Worm (Caenorhabditis elegans) whole organism, mixed stage, embryonic: ENCODE data around the gene ntp-1.

Source experiments
- M03D4.4 ChIP-seq: sonication (generic microtip); optimal IDR thresholded peaks from 2 replicates; lab custom pipeline; 2017; ENCODE audit warnings: mild to moderate bottlenecking, missing genetic modification characterization, missing compliant biosample characterization
- bed-3 ChIP-seq: fragments of 200-800 bp; sonication (Bioruptor generic); optimal IDR thresholded peaks from 3 replicates; lab custom pipeline; 2018; ENCODE audit warnings: mild to moderate bottlenecking, missing genetic modification characterization, moderate library complexity, missing compliant biosample characterization
- blmp-1 ChIP-seq: fragments of 150-350 bp; optimal IDR thresholded peaks from 2 replicates; lab custom pipeline; 2014; ENCODE audit warnings: missing biosample characterization, missing genetic modification characterization
- ceh-39 ChIP-seq: fragments of 150-350 bp; optimal IDR thresholded peaks from 2 replicates; lab custom pipeline; 2014; ENCODE audit warnings: missing biosample characterization, missing genetic modification characterization
- ces-1 ChIP-seq: fragments of 150-350 bp; optimal IDR thresholded peaks from 2 replicates; lab custom pipeline; 2014; ENCODE audit warnings: missing biosample characterization, missing genetic modification reagents, missing genetic modification characterization
- cnd-1 ChIP-seq: fragments of 200-800 bp; sonication (Bioruptor generic); optimal IDR thresholded peaks from 2 replicates; lab custom pipeline; 2018; ENCODE audit warnings: mild to moderate bottlenecking, missing genetic modification characterization, missing compliant biosample characterization
- drap-1 ChIP-seq: fragments of 200-800 bp; sonication (Bioruptor generic); optimal IDR thresholded peaks from 3 replicates; lab custom pipeline; 2018; ENCODE audit warnings: mild to moderate bottlenecking, missing genetic modification characterization, missing compliant biosample characterization
- elt-1 ChIP-seq: sonication (generic microtip); optimal IDR thresholded peaks from 2 replicates; lab custom pipeline; 2017; ENCODE audit warnings: missing genetic modification characterization, mild to moderate bottlenecking, missing compliant biosample characterization, antibody characterized with exemption, moderate library complexity, borderline replicate concordance; ENCODE audit not compliant: insufficient read depth
- flh-1 ChIP-seq: fragments of 200-800 bp; sonication (Bioruptor generic); optimal IDR thresholded peaks from 2 replicates; lab custom pipeline; 2018; ENCODE audit warnings: mild to moderate bottlenecking, missing genetic modification characterization, moderate library complexity, missing compliant biosample characterization
- ham-2 ChIP-seq: fragments of 200-800 bp; sonication (Bioruptor generic); optimal IDR thresholded peaks from 2 replicates; lab custom pipeline; 2018; ENCODE audit warnings: mild to moderate bottlenecking, missing genetic modification characterization, missing compliant biosample characterization
- hlh-1 ChIP-seq: fragments of 150-350 bp; optimal IDR thresholded peaks from 2 replicates; lab custom pipeline; 2014; ENCODE audit warnings: missing biosample characterization, missing genetic modification reagents, missing genetic modification characterization
- lin-13 ChIP-seq: fragments of 150-350 bp; optimal IDR thresholded peaks from 2 replicates; lab custom pipeline; 2014; ENCODE audit warnings: missing biosample characterization, missing genetic modification characterization
- lin-32 ChIP-seq: fragments of 200-800 bp; sonication (Bioruptor generic); optimal IDR thresholded peaks from 2 replicates; lab custom pipeline; 2018; ENCODE audit warnings: mild to moderate bottlenecking, missing genetic modification characterization, missing compliant biosample characterization
- lsy-2 ChIP-seq: fragments of 150-350 bp; optimal IDR thresholded peaks from 2 replicates; lab custom pipeline; 2014; ENCODE audit warnings: missing biosample characterization, missing genetic modification characterization
- mep-1 ChIP-seq: fragments of 150-350 bp; optimal IDR thresholded peaks from 2 replicates; lab custom pipeline; 2017; ENCODE audit warnings: missing biosample characterization, missing genetic modification reagents, missing genetic modification characterization, inconsistent platforms
- mls-2 ChIP-seq: sonication (generic microtip); optimal IDR thresholded peaks from 2 replicates; lab custom pipeline; 2016; ENCODE audit warnings: mild to moderate bottlenecking, missing genetic modification characterization, moderate library complexity, missing compliant biosample characterization
- nhr-12 ChIP-seq: fragments of 150-350 bp; optimal IDR thresholded peaks from 2 replicates; lab custom pipeline; 2014; ENCODE audit warnings: missing biosample characterization, missing genetic modification characterization
- nhr-2 ChIP-seq: fragments of 150-350 bp; optimal IDR thresholded peaks from 2 replicates; lab custom pipeline; 2014; ENCODE audit warnings: missing biosample characterization, missing genetic modification characterization
- nhr-28 ChIP-seq: fragments of 150-350 bp; optimal IDR thresholded peaks from 2 replicates; lab custom pipeline; 2014; ENCODE audit warnings: missing biosample characterization, missing genetic modification characterization
- pha-4 ChIP-seq: fragments of 150-350 bp; optimal IDR thresholded peaks from 2 replicates; lab custom pipeline; 2018; ENCODE audit warnings: missing biosample characterization, missing genetic modification reagents, missing genetic modification characterization
- snpc-4 ChIP-seq: fragments of 150-350 bp; optimal IDR thresholded peaks from 2 replicates; lab custom pipeline; 2014; ENCODE audit warnings: missing biosample characterization, missing genetic modification characterization
- sptf-1 ChIP-seq: sonication (generic microtip); optimal IDR thresholded peaks from 2 replicates; lab custom pipeline; 2017; ENCODE audit warnings: mild to moderate bottlenecking, missing genetic modification characterization, moderate library complexity, missing compliant biosample characterization
- tbx-8 ChIP-seq: fragments of 200-800 bp; sonication (Bioruptor generic); optimal IDR thresholded peaks from 2 replicates; lab custom pipeline; 2018; ENCODE audit warnings: mild to moderate bottlenecking, missing genetic modification characterization, moderate library complexity, missing compliant biosample characterization
- unc-120 ChIP-seq: sonication (generic microtip); optimal IDR thresholded peaks from 2 replicates; lab custom pipeline; 2017; ENCODE audit warnings: missing genetic modification characterization, missing compliant biosample characterization; ENCODE audit not compliant: poor library complexity, severe bottlenecking
- unc-39 ChIP-seq: fragments of 150-350 bp; optimal IDR thresholded peaks from 2 replicates; lab custom pipeline; 2014; ENCODE audit warnings: missing biosample characterization, missing genetic modification characterization
- unc-62 ChIP-seq: fragments of 150-350 bp; optimal IDR thresholded peaks from 2 replicates; lab custom pipeline; 2014; ENCODE audit warnings: missing biosample characterization, missing genetic modification reagents, missing genetic modification characterization
- zip-8 ChIP-seq: fragments of 150-350 bp; optimal IDR thresholded peaks from 2 replicates; lab custom pipeline; 2014; ENCODE audit warnings: missing biosample characterization, missing genetic modification characterization

Gene ntp-1

DNA sequence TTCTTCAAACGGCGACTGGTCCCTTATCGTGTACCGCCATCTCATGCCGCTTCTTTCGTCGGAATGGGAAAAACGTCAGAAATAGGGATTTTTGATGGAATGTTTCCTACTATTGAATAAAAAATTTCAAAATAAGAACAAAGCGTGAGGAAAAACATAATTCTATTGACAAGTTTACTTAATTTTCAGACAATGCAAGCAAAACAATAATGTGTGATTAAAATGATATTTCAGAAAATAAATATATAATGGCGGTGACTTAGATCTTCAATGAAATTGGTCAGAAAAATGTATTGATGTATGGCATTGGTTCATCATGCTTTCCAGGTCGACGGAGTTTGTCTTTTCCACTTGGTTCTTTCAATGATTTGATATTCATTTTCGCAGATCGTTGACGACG is at the start of gene ntp-1:
Gene ntp-1, minus strand, starts transcription at position 101 of the 400 bp plus-strand sequence.
- TF ChIP-seq bed-3 (GFP tag; lab: Kevin White, UChicago) = no peak
- no peak for TF ChIP-seq nhr-28 (tag; lab: Kevin White, UChicago)
- no peak for TF ChIP-seq unc-39 (tag; lab: Kevin White, UChicago)
- TF ChIP-seq sptf-1 (tag; lab: Kevin White, UChicago) = no peak
- TF ChIP-seq nhr-2 (tag; lab: Kevin White, UChicago) = no peak
- no peak for TF ChIP-seq unc-120 (tag; lab: Kevin White, UChicago)
- TF ChIP-seq M03D4.4 = no peak
- no peak for TF ChIP-seq snpc-4 (tag; lab: Kevin White, UChicago)
- TF ChIP-seq elt-1 (tag; lab: Kevin White, UChicago) = no peak
- TF ChIP-seq tbx-8 (GFP tag; lab: Kevin White, UChicago) = no peak
- TF ChIP-seq blmp-1 (tag; lab: Kevin White, UChicago) = no peak
- TF ChIP-seq lin-32 (GFP tag; lab: Kevin White, UChicago) = no peak
- no peak for TF ChIP-seq lin-13 (tag; lab: Kevin White, UChicago)
- no peak for TF ChIP-seq nhr-12 (tag; lab: Kevin White, UChicago)
- no peak for TF ChIP-seq drap-1 (GFP tag; lab: Kevin White, UChicago)
- TF ChIP-seq cnd-1 (tag; lab: Kevin White, UChicago) = no peak
- no peak for TF ChIP-seq mep-1 (tag; lab: Kevin White, UChicago)
- TF ChIP-seq flh-1 (GFP tag; lab: Kevin White, UChicago) = no peak

- TF ChIP-seq ham-2 (GFP tag; lab: Kevin White, UChicago) (no peak), lsy-2 (no peak), unc-39 (tag; lab: Kevin White, UChicago) (no peak), unc-62 (GFP tag; lab: Kevin White, UChicago) (no peak), nhr-2 (tag; lab: Kevin White, UChicago) (no peak)
Measured at ce11 chrIV:7841218-7841617, 46.6 kb upstream of the ntp-1 start.

DNA sequence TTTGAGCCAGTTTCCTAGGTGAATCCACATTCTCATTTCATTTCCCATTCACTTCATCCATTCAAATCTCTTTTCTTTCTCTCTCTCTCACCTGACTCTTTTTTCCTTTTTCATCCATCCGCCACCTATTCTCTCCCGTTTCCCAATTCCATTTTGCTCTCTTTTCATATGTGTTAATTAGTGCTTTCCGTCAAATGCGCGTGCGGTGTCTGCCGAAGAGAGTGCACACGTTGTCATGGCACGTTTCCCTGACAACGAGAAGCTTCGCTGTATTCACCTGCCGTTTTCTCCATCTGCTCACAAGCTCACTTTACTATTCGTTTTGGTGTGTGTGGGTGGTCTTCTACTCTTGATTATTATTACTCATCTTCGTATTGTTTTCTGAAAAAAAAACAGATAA is 45.3 kb upstream of the ntp-1 start:
- TF ChIP-seq sptf-1 (tag; lab: Kevin White, UChicago) = no peak
- TF ChIP-seq mls-2 (tag; lab: Kevin White, UChicago) = peak; percentile 25

DNA sequence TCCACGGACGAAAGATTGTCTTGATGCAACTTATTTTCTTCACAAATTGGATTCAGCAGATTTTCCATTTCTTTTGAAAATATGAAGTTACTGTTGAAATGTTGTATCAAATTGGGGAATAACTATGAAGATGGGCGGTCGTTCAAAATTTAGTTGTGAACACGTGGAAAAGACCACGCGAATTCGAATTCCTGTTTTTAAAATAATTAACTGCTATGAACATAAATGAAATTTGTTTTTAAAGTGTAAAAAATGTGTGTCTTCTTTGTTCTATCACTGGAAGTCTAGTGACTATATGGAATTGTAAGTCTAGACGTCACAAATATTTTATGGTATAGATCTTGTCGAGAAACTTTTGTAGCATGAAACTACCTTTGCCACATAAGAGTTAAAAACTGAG is 43.8 kb upstream of the ntp-1 start, which contains the start of gene C06A6.7:
Gene C06A6.7, minus strand, starts transcription at position 101 of the 400 bp plus-strand sequence.
- TF ChIP-seq lin-13 (tag; lab: Kevin White, UChicago) = no peak
- TF ChIP-seq unc-39 (tag; lab: Kevin White, UChicago) = no peak
- TF ChIP-seq, all 35 proteins: peak for 0

DNA sequence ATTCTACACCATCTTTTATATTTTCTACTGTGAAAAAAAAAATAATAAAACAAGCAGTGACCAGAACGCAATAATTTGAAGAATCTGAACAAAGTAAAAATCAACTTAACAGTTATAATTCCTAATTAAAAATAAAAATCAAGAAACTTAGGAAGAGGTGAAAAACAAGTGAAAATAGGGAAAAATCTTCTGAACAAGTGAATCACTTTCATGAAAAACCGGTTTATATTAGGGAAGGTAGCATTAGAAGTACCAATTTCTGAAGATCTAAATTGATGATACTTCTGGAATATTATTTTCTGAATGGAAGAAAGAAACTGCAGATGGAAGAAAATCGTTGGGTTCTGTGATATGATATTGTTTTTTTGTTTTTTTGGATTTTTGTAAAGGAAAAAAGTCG is 41.9 kb upstream of the ntp-1 start:
- TF ChIP-seq hlh-1 (no peak), blmp-1 (tag; lab: Kevin White, UChicago) (peak; percentile 6), zip-8 (no peak), nhr-28 (tag; lab: Kevin White, UChicago) (no peak), ces-1 (GFP tag; lab: Kevin White, UChicago) (no peak)

- TF ChIP-seq snpc-4 (tag; lab: Kevin White, UChicago) = no peak
- TF ChIP-seq ceh-39 (tag; lab: Kevin White, UChicago) = peak; percentile 23
- no peak for TF ChIP-seq pha-4 (tag; lab: Kevin White, UChicago)
- TF ChIP-seq ham-2 (GFP tag; lab: Kevin White, UChicago) = no peak
- peak; percentile 20 for TF ChIP-seq mls-2 (tag; lab: Kevin White, UChicago)
- peak; percentile 88 for TF ChIP-seq nhr-2 (tag; lab: Kevin White, UChicago)
- peak; percentile 15 for TF ChIP-seq mep-1 (tag; lab: Kevin White, UChicago)
Measured at ce11 chrIV:7836030-7836429, 41.4 kb upstream of the ntp-1 start.
